Fruit fly (Drosophila melanogaster): ENCODE results near the gene YL-1.

- TF ChIP-seq ovo (GFP tag; optimal IDR thresholded peaks at IDR 0.05) (no peak), Hr96 (GFP tag; optimal IDR thresholded peaks at IDR 0.05) (no peak), CG5204 (GFP tag; optimal IDR thresholded peaks at IDR 0.05) (no peak), cic (GFP tag; optimal IDR thresholded peaks at IDR 0.05) (no peak), cnc (optimal IDR thresholded peaks at IDR 0.05) (no peak), kay (GFP tag; ENCODE audit: borderline replicate concordance) (no peak), CG7101 (tag; optimal IDR thresholded peaks at IDR 0.05) (no peak)
These were observed 46.5 kb downstream of the YL-1 start, which contains the start of gene CG14913 for dm6 chr2L:11016695-11017094.
